Worm (Caenorhabditis elegans) whole organism, young adult: Measurements from ENCODE around the gene uncp-18.
A peak's percentile ranks its signal among the peaks of the same experiment; 100 is the strongest.

Source experiments
- B0336.3 ChIP-seq: fragments of 200-800 bp; sonication (Bioruptor generic); IDR thresholded peaks from 2 replicates; pipeline ENCODE4 v1.3.6; 2022; ENCODE audit warnings: missing genetic modification characterization, missing compliant biosample characterization
- F33H1.4 ChIP-seq: fragments of 200-800 bp; sonication (Bioruptor generic); IDR thresholded peaks from 2 replicates; pipeline ENCODE4 v1.3.6; 2022; ENCODE audit warnings: missing genetic modification reagents, missing genetic modification characterization, missing compliant biosample characterization
- F49E8.2 ChIP-seq: sonication (generic microtip); optimal IDR thresholded peaks from 3 replicates; lab custom pipeline; 2017; ENCODE audit warnings: missing genetic modification characterization, mild to moderate bottlenecking, missing compliant biosample characterization, antibody characterized with exemption, moderate library complexity; ENCODE audit not compliant: insufficient read depth
- Y53G8AR.9 ChIP-seq: fragments of 200-800 bp; sonication (Bioruptor generic); conservative IDR thresholded peaks from 2 replicates; pipeline ENCODE4 v1.3.6; 2022; ENCODE audit warnings: missing genetic modification reagents, missing genetic modification characterization, missing compliant biosample characterization
- Y56A3A.18 ChIP-seq: fragments of 200-800 bp; sonication (Bioruptor generic); IDR thresholded peaks from 2 replicates; pipeline ENCODE4 v1.3.6; 2022; ENCODE audit warnings: missing genetic modification reagents, missing genetic modification characterization, missing compliant biosample characterization
- Y95B8A.8 ChIP-seq: fragments of 200-800 bp; sonication (Bioruptor generic); IDR thresholded peaks from 2 replicates; pipeline ENCODE4 v1.3.6; 2022; ENCODE audit warnings: missing genetic modification reagents, missing genetic modification characterization, missing compliant biosample characterization
- ama-1 ChIP-seq, 3 experiments: fragments of 150-350 bp in 1 of 3; sonication (generic microtip) in 2 of 3; optimal IDR thresholded peaks; 2 replicates each; lab custom pipeline; 2014 to 2018; ENCODE audit warnings: missing biosample characterization in 2 of 3, missing genetic modification characterization in 2 of 3, missing genetic modification reagents in 2 of 3
- atf-7 ChIP-seq: sonication (generic microtip); optimal IDR thresholded peaks from 2 replicates; lab custom pipeline; 2017; ENCODE audit warnings: mild to moderate bottlenecking, missing genetic modification characterization, missing compliant biosample characterization
- attf-6 ChIP-seq: fragments of 200-800 bp; sonication (Bioruptor generic); IDR thresholded peaks from 2 replicates; pipeline ENCODE4 v1.3.6; 2022; ENCODE audit warnings: missing genetic modification reagents, missing genetic modification characterization, missing compliant biosample characterization
- bed-2 ChIP-seq: fragments of 200-800 bp; sonication (Bioruptor generic); IDR thresholded peaks from 2 replicates; pipeline ENCODE4 v1.3.6; 2022; ENCODE audit warnings: missing genetic modification reagents, missing genetic modification characterization, missing compliant biosample characterization
- cebp-1 ChIP-seq, 2 experiments: fragments of 200-800 bp in 1 of 2; sonication (Bioruptor generic) in 1 of 2; sonication (generic microtip) in 1 of 2; IDR thresholded peaks in 1 of 2; optimal IDR thresholded peaks in 1 of 2; 2 replicates each; pipeline versions ENCODE4 v1.3.6 to Lab custom; 2017 to 2022; ENCODE audit warnings: missing compliant biosample characterization in 2 of 2, missing genetic modification characterization in 2 of 2, mild to moderate bottlenecking in 1 of 2, missing genetic modification reagents in 1 of 2, moderate library complexity in 1 of 2
- cebp-2 ChIP-seq: fragments of 200-800 bp; sonication (Bioruptor generic); IDR thresholded peaks from 2 replicates; pipeline ENCODE4 v1.3.6; 2022; ENCODE audit warnings: missing genetic modification characterization, missing compliant biosample characterization
- ceh-100 ChIP-seq: fragments of 200-800 bp; sonication (Bioruptor generic); IDR thresholded peaks from 2 replicates; pipeline ENCODE4 v1.3.6; 2022; ENCODE audit warnings: missing genetic modification reagents, missing genetic modification characterization, missing compliant biosample characterization
- ceh-27 ChIP-seq: fragments of 200-800 bp; sonication (Bioruptor generic); optimal IDR thresholded peaks from 2 replicates; lab custom pipeline; 2018; ENCODE audit warnings: mild to moderate bottlenecking, missing genetic modification characterization, moderate library complexity, missing compliant biosample characterization
- ceh-40 ChIP-seq: fragments of 200-800 bp; sonication (Bioruptor generic); IDR thresholded peaks from 2 replicates; pipeline ENCODE4 v1.3.6; 2022; ENCODE audit warnings: missing genetic modification characterization, missing compliant biosample characterization
- dox-1 ChIP-seq: fragments of 200-800 bp; sonication (Bioruptor generic); IDR thresholded peaks from 2 replicates; pipeline ENCODE4 v1.3.6; 2022; ENCODE audit warnings: missing genetic modification reagents, missing genetic modification characterization, missing compliant biosample characterization
- dpff-1 ChIP-seq: sonication (generic microtip); optimal IDR thresholded peaks from 2 replicates; lab custom pipeline; 2017; ENCODE audit warnings: mild to moderate bottlenecking, missing genetic modification characterization, missing compliant biosample characterization
- egl-18 ChIP-seq: fragments of 200-800 bp; sonication (Bioruptor generic); IDR thresholded peaks from 2 replicates; pipeline ENCODE4 v1.3.6; 2022; ENCODE audit warnings: missing genetic modification reagents, missing genetic modification characterization, missing compliant biosample characterization
- ekl-4 ChIP-seq: fragments of 200-800 bp; sonication (Bioruptor generic); IDR thresholded peaks from 2 replicates; pipeline ENCODE4 v1.3.6; 2022; ENCODE audit warnings: missing genetic modification reagents, missing genetic modification characterization, missing compliant biosample characterization
- him-1 ChIP-seq: sonication (generic microtip); optimal IDR thresholded peaks from 2 replicates; lab custom pipeline; 2016; ENCODE audit warnings: missing genotype, missing genetic modification reagents, missing genetic modification characterization, missing compliant biosample characterization
- hlh-12 ChIP-seq: sonication (generic microtip); optimal IDR thresholded peaks from 2 replicates; lab custom pipeline; 2016; ENCODE audit warnings: missing genetic modification characterization, missing compliant biosample characterization
- hmg-1.2 ChIP-seq: fragments of 200-800 bp; sonication (Bioruptor generic); IDR thresholded peaks from 2 replicates; pipeline ENCODE4 v1.3.6; 2022; ENCODE audit warnings: missing genetic modification reagents, missing genetic modification characterization, missing compliant biosample characterization
- hrde-1 ChIP-seq: sonication (generic microtip); optimal IDR thresholded peaks from 2 replicates; lab custom pipeline; 2016; ENCODE audit warnings: missing genetic modification characterization, mild to moderate bottlenecking, missing compliant biosample characterization, moderate library complexity, missing genotype, missing genetic modification reagents, borderline replicate concordance
- hsf-1 ChIP-seq: fragments of 200-800 bp; sonication (Bioruptor generic); IDR thresholded peaks from 2 replicates; pipeline ENCODE4 v1.3.6; 2022; ENCODE audit warnings: missing genetic modification reagents, missing genetic modification characterization, missing compliant biosample characterization
- lin-26 ChIP-seq: fragments of 200-800 bp; sonication (Bioruptor generic); IDR thresholded peaks from 2 replicates; pipeline ENCODE4 v1.3.6; 2022; ENCODE audit warnings: missing genetic modification reagents, missing genetic modification characterization, missing compliant biosample characterization
- lin-35 ChIP-seq, 3 experiments: fragments of 150-350 bp in 2 of 3; sonication (generic microtip) in 1 of 3; optimal IDR thresholded peaks; 2 replicates each; lab custom pipeline; 2014 to 2018; ENCODE audit warnings: missing biosample characterization in 3 of 3, missing genetic modification characterization in 3 of 3, missing genetic modification reagents in 3 of 3
- lin-54 ChIP-seq: fragments of 200-800 bp; sonication (Bioruptor generic); optimal IDR thresholded peaks from 2 replicates; lab custom pipeline; 2018; ENCODE audit warnings: mild to moderate bottlenecking, missing genetic modification characterization, missing compliant biosample characterization
- madf-3 ChIP-seq: fragments of 200-800 bp; sonication (Bioruptor generic); IDR thresholded peaks from 2 replicates; pipeline ENCODE4 v1.3.6; 2022; ENCODE audit warnings: missing genetic modification reagents, missing genetic modification characterization, missing compliant biosample characterization
- madf-6 ChIP-seq: fragments of 200-800 bp; sonication (Bioruptor generic); IDR thresholded peaks from 2 replicates; pipeline ENCODE4 v1.3.6; 2022; ENCODE audit warnings: missing genetic modification reagents, missing genetic modification characterization, missing compliant biosample characterization
- mcd-1 ChIP-seq: fragments of 200-800 bp; sonication (Bioruptor generic); IDR thresholded peaks from 2 replicates; pipeline ENCODE4 v1.3.6; 2022; ENCODE audit warnings: missing genetic modification reagents, missing genetic modification characterization, missing compliant biosample characterization
- mes-4 ChIP-seq: sonication (generic microtip); optimal IDR thresholded peaks from 2 replicates; lab custom pipeline; 2016; ENCODE audit warnings: missing genotype, missing genetic modification characterization, missing compliant biosample characterization
- mxl-1 ChIP-seq: sonication (generic microtip); optimal IDR thresholded peaks from 2 replicates; lab custom pipeline; 2016; ENCODE audit warnings: missing genetic modification characterization, missing compliant biosample characterization
- nfya-2 ChIP-seq: fragments of 200-800 bp; sonication (Bioruptor generic); IDR thresholded peaks from 2 replicates; pipeline ENCODE4 v1.3.6; 2022; ENCODE audit warnings: missing genetic modification reagents, missing genetic modification characterization, missing compliant biosample characterization
- nfyb-1 ChIP-seq: fragments of 200-800 bp; sonication (Bioruptor generic); IDR thresholded peaks from 2 replicates; pipeline ENCODE4 v1.3.6; 2022; ENCODE audit warnings: missing genetic modification reagents, missing genetic modification characterization, missing compliant biosample characterization
- rcor-1 ChIP-seq: fragments of 200-800 bp; sonication (Bioruptor generic); IDR thresholded peaks from 2 replicates; pipeline ENCODE4 v1.3.6; 2022; ENCODE audit warnings: missing genetic modification reagents, missing genetic modification characterization, missing compliant biosample characterization
- rec-8 ChIP-seq, 2 experiments: sonication (generic microtip); optimal IDR thresholded peaks; 2 replicates each; lab custom pipeline; 2016; ENCODE audit warnings: mild to moderate bottlenecking in 2 of 2, missing genetic modification characterization in 2 of 2, missing genetic modification reagents in 2 of 2, missing genotype in 2 of 2, missing biosample characterization in 1 of 2, missing compliant biosample characterization in 1 of 2, moderate library complexity in 1 of 2
- repo-1 ChIP-seq: sonication (generic microtip); optimal IDR thresholded peaks from 2 replicates; lab custom pipeline; 2017; ENCODE audit warnings: mild to moderate bottlenecking, missing genetic modification characterization, missing compliant biosample characterization
- snpc-1.1 ChIP-seq: sonication (generic microtip); optimal IDR thresholded peaks from 2 replicates; lab custom pipeline; 2017; ENCODE audit warnings: missing genetic modification characterization, mild to moderate bottlenecking, missing compliant biosample characterization, antibody characterized with exemption, moderate library complexity, missing genotype, missing genetic modification reagents; ENCODE audit not compliant: insufficient read depth
- snpc-1.3 ChIP-seq: sonication (generic microtip); optimal IDR thresholded peaks from 2 replicates; lab custom pipeline; 2017; ENCODE audit warnings: missing genetic modification characterization, mild to moderate bottlenecking, missing compliant biosample characterization, antibody characterized with exemption, moderate library complexity, missing genotype, missing genetic modification reagents; ENCODE audit not compliant: insufficient read depth
- snpc-4 ChIP-seq, 5 experiments: fragments of 150-350 bp in 1 of 5; sonication (generic microtip) in 4 of 5; optimal IDR thresholded peaks; 2 replicates each; lab custom pipeline; 2014 to 2018; ENCODE audit warnings: missing genetic modification characterization in 5 of 5, missing biosample characterization in 3 of 5, antibody characterized with exemption in 2 of 5, mild to moderate bottlenecking in 2 of 5, missing compliant biosample characterization in 2 of 5, missing genotype in 2 of 5, moderate library complexity in 2 of 5, missing genetic modification reagents in 1 of 5
- tlf-1 ChIP-seq: fragments of 200-800 bp; sonication (Bioruptor generic); optimal IDR thresholded peaks from 2 replicates; lab custom pipeline; 2018; ENCODE audit warnings: mild to moderate bottlenecking, missing genetic modification characterization, missing compliant biosample characterization
- unc-62 ChIP-seq: fragments of 150-350 bp; optimal IDR thresholded peaks from 2 replicates; lab custom pipeline; 2014; ENCODE audit warnings: missing biosample characterization, missing genetic modification reagents, missing genetic modification characterization
- ztf-22 ChIP-seq: fragments of 200-800 bp; sonication (Bioruptor generic); optimal IDR thresholded peaks from 2 replicates; lab custom pipeline; 2018; ENCODE audit warnings: mild to moderate bottlenecking, missing genetic modification characterization, moderate library complexity, missing compliant biosample characterization

Gene uncp-18

ce11 chrIV:386576-386975, 3.8 kb upstream of the uncp-18 start, which contains the start of gene T07A9.14:
Gene T07A9.14, plus strand, starts transcription at chrIV:386699.
- peak; percentile 20 for TF ChIP-seq mxl-1 (tag; lab: Kevin White, UChicago)
- no peak for TF ChIP-seq snpc-4 (GFP tag; optimal IDR thresholded peaks at IDR 0.05; lab: Kevin White, UChicago)
- peak in 2 of 4 experiments; percentile 2 to 29 for TF ChIP-seq snpc-4 (tag; optimal IDR thresholded peaks at IDR 0.05; lab: Kevin White, UChicago)
- 0 out of 2 replicates have a peak, but pooled peaks have one; percentile 18 for TF ChIP-seq Y56A3A.18 (GFP tag; lab: Robert Waterston, UW)
- TF ChIP-seq egl-18 = no peak
- peak; percentile 64; the same call in 1 of the 2 replicates for TF ChIP-seq B0336.3 (GFP tag; lab: Robert Waterston, UW)
- peak in 1 of 3 experiments; percentile 53 for TF ChIP-seq lin-35 (GFP tag; optimal IDR thresholded peaks at IDR 0.05; lab: Kevin White, UChicago)
- TF ChIP-seq mcd-1 (GFP tag; lab: Robert Waterston, UW) = peak; percentile 37; the same call in 1 of the 2 replicates
- TF ChIP-seq mes-4 (tag; lab: Kevin White, UChicago) = peak; percentile 11
- TF ChIP-seq nfya-2 = 0 out of 2 replicates have a peak, but pooled peaks have one; percentile 8
- no peak for TF ChIP-seq Y95B8A.8 (GFP tag; lab: Robert Waterston, UW)
- TF ChIP-seq lin-54 (GFP tag; lab: Kevin White, UChicago) = peak; percentile 64
- peak; percentile 67; the same call in 1 of the 2 replicates for TF ChIP-seq hsf-1
- no peak for TF ChIP-seq hlh-12 (tag; lab: Kevin White, UChicago)
- TF ChIP-seq hmg-1.2 (GFP tag; lab: Robert Waterston, UW) = peak; percentile 37; the same call in 1 of the 2 replicates
- no peak for TF ChIP-seq dpff-1 (tag; lab: Kevin White, UChicago)
- TF ChIP-seq ztf-22 (GFP tag; lab: Kevin White, UChicago) = no peak
- no peak for TF ChIP-seq dox-1 (GFP tag; lab: Robert Waterston, UW)
- peak; percentile 59 for TF ChIP-seq attf-6
- no peak for TF ChIP-seq rec-8 (tag; optimal IDR thresholded peaks at IDR 0.05; lab: Kevin White, UChicago)
- TF ChIP-seq ama-1 (optimal IDR thresholded peaks at IDR 0.05; lab: Kevin White, UChicago) = no peak
- TF ChIP-seq ama-1 (GFP tag; optimal IDR thresholded peaks at IDR 0.05; lab: Kevin White, UChicago) = peak in 1 of 2 experiments; percentile 56
- peak; percentile 69 for TF ChIP-seq hrde-1
- TF ChIP-seq F49E8.2 (tag; lab: Kevin White, UChicago) = peak; percentile 52
- TF ChIP-seq lin-26 (GFP tag; lab: Robert Waterston, UW) = 0 out of 2 replicates have a peak, but pooled peaks have one; percentile 32
- TF ChIP-seq bed-2 (GFP tag; lab: Robert Waterston, UW) = no peak
- 0 out of 2 replicates have a peak, but pooled peaks have one; percentile 54 for TF ChIP-seq ceh-40
- TF ChIP-seq madf-3 (GFP tag; lab: Robert Waterston, UW) = peak; percentile 88
- TF ChIP-seq nfyb-1 (GFP tag; lab: Robert Waterston, UW) = peak; percentile 60; the same call in 1 of the 2 replicates
- TF ChIP-seq tlf-1 (GFP tag; lab: Kevin White, UChicago) = peak; percentile 27
- peak; percentile 31 for TF ChIP-seq snpc-1.3
- TF ChIP-seq F33H1.4 (GFP tag; lab: Robert Waterston, UW) = peak; percentile 25
- peak; percentile 64; the same call in 1 of the 2 replicates for TF ChIP-seq cebp-2 (GFP tag; lab: Robert Waterston, UW)
- TF ChIP-seq ceh-27 (GFP tag; lab: Kevin White, UChicago) = no peak
- peak; percentile 50 for TF ChIP-seq atf-7 (tag; lab: Kevin White, UChicago)
- peak; percentile 9 for TF ChIP-seq him-1 (tag; lab: Kevin White, UChicago)
- TF ChIP-seq ceh-100 (GFP tag; lab: Robert Waterston, UW) = peak; percentile 77
- peak; percentile 68 for TF ChIP-seq ekl-4 (GFP tag; lab: Robert Waterston, UW)
- peak; percentile 43; the same call in 1 of the 2 replicates for TF ChIP-seq rcor-1 (GFP tag; lab: Robert Waterston, UW)
- peak; percentile 14 for TF ChIP-seq snpc-1.1 (tag; lab: Kevin White, UChicago)
- peak; percentile 58; the same call in 1 of the 2 replicates for TF ChIP-seq Y53G8AR.9
- TF ChIP-seq madf-6 (GFP tag; lab: Robert Waterston, UW) = peak; percentile 73
- TF ChIP-seq cebp-1 (GFP tag; IDR thresholded peaks at IDR 0.05; lab: Robert Waterston, UW) = no peak
- TF ChIP-seq cebp-1 (tag; optimal IDR thresholded peaks at IDR 0.05; lab: Kevin White, UChicago) = peak; percentile 5
- TF ChIP-seq unc-62 (GFP tag; lab: Kevin White, UChicago) = no peak
- TF ChIP-seq repo-1 (tag; lab: Kevin White, UChicago) = peak; percentile 43
